Fruit fly (Drosophila melanogaster) whole organism, wandering third instar larva: ENCODE data around the gene Pak3.

ENCODE experiments used
- CG32264 ChIP-seq: fragments of 200-800 bp; sonication (Bioruptor generic); optimal IDR thresholded peaks from 2 replicates; lab custom pipeline; 2016; ENCODE audit warnings: missing biosample characterization, missing genetic modification characterization
- CrebA ChIP-seq: fragments of 200-800 bp; sonication (Bioruptor generic); optimal IDR thresholded peaks from 2 replicates; lab custom pipeline; 2016; ENCODE audit warnings: missing biosample characterization, mild to moderate bottlenecking, missing genetic modification characterization, borderline replicate concordance
- Jra ChIP-seq: sonication (Bioruptor generic); optimal IDR thresholded peaks from 2 replicates; lab custom pipeline; 2016; ENCODE audit warnings: missing biosample characterization, missing genetic modification characterization
- Mio ChIP-seq: sonication (Bioruptor generic); optimal IDR thresholded peaks from 2 replicates; lab custom pipeline; 2016; ENCODE audit warnings: missing biosample characterization, missing genetic modification characterization
- OdsH ChIP-seq: fragments of 200-800 bp; sonication (Bioruptor generic); optimal IDR thresholded peaks from 2 replicates; lab custom pipeline; 2016; ENCODE audit warnings: missing biosample characterization, mild to moderate bottlenecking, missing genetic modification characterization
- dl ChIP-seq, 2 experiments: fragments of 175-275, 200-275 bp in 1 of 2; fragments of 200-275 bp in 1 of 2; sonication (Bioruptor generic); optimal IDR thresholded peaks; lab custom pipeline; 2018; ENCODE audit warnings: mild to moderate bottlenecking in 2 of 2, missing biosample characterization in 2 of 2, missing genetic modification characterization in 2 of 2, moderate library complexity in 2 of 2; ENCODE audit not compliant: partially characterized antibody in 2 of 2, insufficient read depth in 1 of 2
- foxo ChIP-seq, 2 experiments: fragments of 200-800 bp; sonication (Bioruptor generic); optimal IDR thresholded peaks; 2 replicates in 1 of 2; 3 replicates in 1 of 2; lab custom pipeline; 2016 to 2017; ENCODE audit warnings: missing biosample characterization in 2 of 2, missing genetic modification characterization in 2 of 2
- fru ChIP-seq: fragments of 200-800 bp; sonication (Bioruptor generic); optimal IDR thresholded peaks from 3 replicates; lab custom pipeline; 2016; ENCODE audit warnings: missing biosample characterization, mild to moderate bottlenecking, missing genetic modification characterization
- h ChIP-seq: fragments of 200-800 bp; sonication (Bioruptor generic); optimal IDR thresholded peaks from 3 replicates; lab custom pipeline; 2016; ENCODE audit warnings: missing biosample characterization, mild to moderate bottlenecking, missing genetic modification characterization
- lola ChIP-seq: fragments of >200 bp; optimal IDR thresholded peaks from 2 replicates; lab custom pipeline; 2017; ENCODE audit warnings: missing biosample characterization, missing genetic modification characterization
- psq ChIP-seq: fragments of 200-800 bp; sonication (Bioruptor generic); optimal IDR thresholded peaks from 3 replicates; lab custom pipeline; 2017; ENCODE audit warnings: missing biosample characterization, mild to moderate bottlenecking, missing genetic modification characterization, moderate library complexity
- rgr ChIP-seq: fragments of 200-800 bp; sonication (Bioruptor generic); optimal IDR thresholded peaks from 3 replicates; lab custom pipeline; 2016; ENCODE audit warnings: missing biosample characterization, mild to moderate bottlenecking, missing genetic modification characterization
- tai ChIP-seq: sonication (Bioruptor generic); optimal IDR thresholded peaks from 2 replicates; lab custom pipeline; 2016; ENCODE audit warnings: missing biosample characterization, missing genetic modification characterization
- usp ChIP-seq: fragments of >200 bp; optimal IDR thresholded peaks from 2 replicates; lab custom pipeline; 2017; ENCODE audit warnings: missing biosample characterization, missing genetic modification characterization

DNA sequence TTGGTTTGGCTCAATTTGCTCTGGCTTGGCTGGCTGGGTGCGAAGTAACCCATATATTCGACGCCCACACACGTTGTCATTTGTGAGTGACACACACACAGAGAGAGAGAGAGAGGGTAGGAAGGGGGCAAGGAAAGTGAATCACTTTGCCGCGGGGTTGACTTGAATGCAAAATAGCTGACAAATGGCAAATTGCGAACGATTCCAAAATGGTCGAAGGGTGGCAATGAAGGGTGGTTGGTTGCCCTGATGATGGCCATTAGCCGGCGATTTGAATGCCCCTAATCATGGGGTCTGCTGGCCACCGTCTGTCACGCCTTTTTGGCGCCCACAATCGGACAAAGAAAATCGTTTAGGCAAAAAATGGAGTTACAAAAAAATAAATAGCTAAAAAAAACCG is 42.9 kb downstream of the Pak3 start:
- TF ChIP-seq tai (GFP tag; lab: Kevin White, UChicago) = no peak
- no peak for TF ChIP-seq CrebA (GFP tag; lab: Kevin White, UChicago)
- no peak for TF ChIP-seq usp
- no peak for TF ChIP-seq dl (GFP tag; optimal IDR thresholded peaks at IDR 0.05; lab: Kevin White, UChicago; ENCODE audit: insufficient read depth in 1 of 2, partially characterized antibody in 2 of 2)
- no peak for TF ChIP-seq Mio (GFP tag; lab: Kevin White, UChicago)
- no peak for TF ChIP-seq OdsH (GFP tag; lab: Kevin White, UChicago)
- no peak for TF ChIP-seq psq (GFP tag; lab: Kevin White, UChicago)
- TF ChIP-seq Jra = no peak
- no peak for TF ChIP-seq rgr (GFP tag; lab: Kevin White, UChicago)
- no peak for TF ChIP-seq lola (GFP tag; lab: Kevin White, UChicago)
- no peak for TF ChIP-seq h (GFP tag; lab: Kevin White, UChicago)
- TF ChIP-seq foxo (GFP tag; optimal IDR thresholded peaks at IDR 0.05; lab: Kevin White, UChicago) = no peak
- no peak for TF ChIP-seq CG32264 (GFP tag; lab: Kevin White, UChicago)
- TF ChIP-seq fru = no peak
